Worm (Caenorhabditis elegans): ENCODE measurements around the gene F09E5.3.

Gene F09E5.3

DNA sequence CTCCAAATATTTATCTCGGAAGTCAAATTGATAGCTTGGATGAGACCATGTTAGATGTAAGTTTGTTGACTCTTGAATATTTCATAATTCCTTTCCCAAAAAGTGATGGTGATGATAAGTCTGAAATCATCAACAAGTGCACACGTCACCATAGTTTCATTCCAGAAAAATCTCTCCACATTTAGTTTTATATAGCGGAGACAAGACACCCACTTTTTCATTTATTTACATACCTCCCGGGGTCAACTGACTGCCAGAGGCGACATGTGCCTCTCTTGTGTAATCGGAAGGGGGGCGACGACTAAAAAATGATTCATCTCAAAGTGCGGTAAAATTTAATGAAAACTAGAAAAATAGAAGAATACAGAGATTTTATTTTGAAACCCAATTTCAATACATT, 35.5 kb upstream of the F09E5.3 start (continued):
- no peak for TF ChIP-seq dmd-8 (GFP tag; IDR thresholded peaks at IDR 0.05)
- peak; percentile 83 for TF ChIP-seq hlh-30 (tag; optimal IDR thresholded peaks at IDR 0.05; ENCODE audit: insufficient read depth)
- TF ChIP-seq fkh-10 (GFP tag; optimal IDR thresholded peaks at IDR 0.05) = no peak
- TF ChIP-seq snpc-1.2 (GFP tag; IDR thresholded peaks at IDR 0.05) = no peak
- peak; percentile 73 for TF ChIP-seq dve-1 (tag; optimal IDR thresholded peaks at IDR 0.05; ENCODE audit: insufficient read depth)
- no peak for TF ChIP-seq F26F4.8 (GFP tag; conservative IDR thresholded peaks at IDR 0.05)
- no peak for TF ChIP-seq saeg-2 (GFP tag; IDR thresholded peaks at IDR 0.05)
- TF ChIP-seq egl-27 (tag; optimal IDR thresholded peaks at IDR 0.05) = no peak
- no peak for TF ChIP-seq egl-43 (GFP tag; IDR thresholded peaks at IDR 0.05)
- TF ChIP-seq unc-62 (GFP tag; optimal IDR thresholded peaks at IDR 0.05 in 1 of 2) = no peak
- no peak for TF ChIP-seq unc-62 (tag; optimal IDR thresholded peaks at IDR 0.05)
- no peak for TF ChIP-seq madf-5 (GFP tag; IDR thresholded peaks at IDR 0.05)
- TF ChIP-seq pha-4 (GFP tag; IDR thresholded peaks at IDR 0.05) = no peak
- peak; percentile 92 for TF ChIP-seq pha-4 (tag; optimal IDR thresholded peaks at IDR 0.05)
- no peak for TF ChIP-seq T20F7.1 (GFP tag; optimal IDR thresholded peaks at IDR 0.05)
- no peak for TF ChIP-seq spr-1 (tag; optimal IDR thresholded peaks at IDR 0.05)
- TF ChIP-seq hif-1 (tag; optimal IDR thresholded peaks at IDR 0.05) = no peak
- peak; percentile 34 for TF ChIP-seq nhr-28 (tag; optimal IDR thresholded peaks at IDR 0.05)
- no peak for TF ChIP-seq pqm-1 (tag; optimal IDR thresholded peaks at IDR 0.05)
- TF ChIP-seq gei-8 (GFP tag; optimal IDR thresholded peaks at IDR 0.05) = no peak
- no peak for TF ChIP-seq zfp-2 (tag; optimal IDR thresholded peaks at IDR 0.05)
- TF ChIP-seq daf-8 (GFP tag; IDR thresholded peaks at IDR 0.05) = no peak
- TF ChIP-seq Y5F2A.4 (GFP tag; optimal IDR thresholded peaks at IDR 0.05) = no peak
- TF ChIP-seq ceh-44 (GFP tag; IDR thresholded peaks at IDR 0.05) = no peak
- TF ChIP-seq mxl-3 (GFP tag; optimal IDR thresholded peaks at IDR 0.05) = no peak
- peak in 1 of 2 experiments; percentile 51 for TF ChIP-seq mdl-1 (tag; optimal IDR thresholded peaks at IDR 0.05)

ce11 chrII:5339547-5339946, 34.2 kb upstream of the F09E5.3 start:
- TF ChIP-seq ZK546.5 (tag; optimal IDR thresholded peaks at IDR 0.05) = no peak
- TF ChIP-seq F10B5.3 (tag; optimal IDR thresholded peaks at IDR 0.05) = no peak
- no peak for TF ChIP-seq daf-16 (GFP tag; optimal IDR thresholded peaks at IDR 0.05)
- TF ChIP-seq daf-16 (tag; optimal IDR thresholded peaks at IDR 0.05) = no peak
- TF ChIP-seq nhr-25 (tag; optimal IDR thresholded peaks at IDR 0.05; ENCODE audit: borderline replicate concordance, insufficient read depth) = no peak
- TF ChIP-seq daf-19 (GFP tag; conservative IDR thresholded peaks at IDR 0.05) = no peak
- peak in 1 of 2 experiments; percentile 81 for TF ChIP-seq unc-62 (GFP tag; optimal IDR thresholded peaks at IDR 0.05 in 1 of 2)
- no peak for TF ChIP-seq unc-62 (tag; optimal IDR thresholded peaks at IDR 0.05)
- no peak for TF ChIP-seq aly-2 (tag; optimal IDR thresholded peaks at IDR 0.05)
- no peak for TF ChIP-seq lin-29 (GFP tag; IDR thresholded peaks at IDR 0.05)
- TF ChIP-seq ceh-62 (tag; optimal IDR thresholded peaks at IDR 0.05) = no peak
- TF ChIP-seq mdl-1 (tag; optimal IDR thresholded peaks at IDR 0.05) = no peak
- peak; percentile 90 for TF ChIP-seq aha-1 (tag)
- TF ChIP-seq nhr-77 (tag; optimal IDR thresholded peaks at IDR 0.05) = no peak
- no peak for TF ChIP-seq nhr-111 (GFP tag; optimal IDR thresholded peaks at IDR 0.05)

ce11 chrII:5340672-5341568, 32.9 kb upstream of the F09E5.3 start:
- no peak for TF ChIP-seq snpc-4 (tag; optimal IDR thresholded peaks at IDR 0.05)
- TF ChIP-seq lin-38 (GFP tag; IDR thresholded peaks at IDR 0.05) = peak; percentile 15; the same call in 1 of the 2 replicates
- no peak; the same call in 1 of the 2 replicates for TF ChIP-seq ctbp-1 (GFP tag; IDR thresholded peaks at IDR 0.05)
- 0 out of 2 replicates have a peak, but pooled peaks have one; percentile 12 for TF ChIP-seq ceh-20 (GFP tag; IDR thresholded peaks at IDR 0.05)
- no peak for TF ChIP-seq ztf-7 (tag; optimal IDR thresholded peaks at IDR 0.05)
- TF ChIP-seq dve-1 (tag; optimal IDR thresholded peaks at IDR 0.05; ENCODE audit: insufficient read depth) = no peak
- peak; percentile 43 for TF ChIP-seq nhr-77 (tag; optimal IDR thresholded peaks at IDR 0.05)
- no peak for TF ChIP-seq pqm-1 (tag; optimal IDR thresholded peaks at IDR 0.05)
- TF ChIP-seq F26F4.8 (GFP tag; conservative IDR thresholded peaks at IDR 0.05) = no peak
- no peak for TF ChIP-seq skn-1 (tag; optimal IDR thresholded peaks at IDR 0.05)
- TF ChIP-seq set-16 (GFP tag; IDR thresholded peaks at IDR 0.05) = no peak
- peak; percentile 60 for TF ChIP-seq mep-1 (tag; optimal IDR thresholded peaks at IDR 0.05)
- no peak for TF ChIP-seq snpc-1.2 (GFP tag; IDR thresholded peaks at IDR 0.05)
- TF ChIP-seq dmd-8 (GFP tag; IDR thresholded peaks at IDR 0.05) = no peak
- TF ChIP-seq nhr-237 (tag; optimal IDR thresholded peaks at IDR 0.05) = no peak
- TF ChIP-seq aly-2 (tag; optimal IDR thresholded peaks at IDR 0.05) = peak; percentile 29
- TF ChIP-seq dmd-9 (GFP tag; IDR thresholded peaks at IDR 0.05) = no peak
- TF ChIP-seq zfp-2 (tag; optimal IDR thresholded peaks at IDR 0.05) = no peak
